Fruit fly (Drosophila melanogaster) Kc167 (cell line): ENCODE data around the gene CG43182.

Experiments used
- Sin3A ChIP-seq: fragments of >200 bp; optimal IDR thresholded peaks from 2 replicates; lab custom pipeline; 2018; ENCODE audit warnings: missing external identifiers
- h ChIP-seq: fragments of >200 bp; optimal IDR thresholded peaks from 3 replicates; lab custom pipeline; 2018; ENCODE audit warnings: missing external identifiers
- insv ChIP-seq: fragments of >200 bp; optimal IDR thresholded peaks from 3 replicates; lab custom pipeline; 2018; ENCODE audit warnings: missing external identifiers
- psq ChIP-seq: fragments of >200 bp; optimal IDR thresholded peaks from 2 replicates; lab custom pipeline; 2017; ENCODE audit warnings: missing external identifiers
- ttk ChIP-seq: sonication (Bioruptor generic); optimal IDR thresholded peaks from 2 replicates; lab custom pipeline; 2017; ENCODE audit warnings: missing external identifiers

DNA sequence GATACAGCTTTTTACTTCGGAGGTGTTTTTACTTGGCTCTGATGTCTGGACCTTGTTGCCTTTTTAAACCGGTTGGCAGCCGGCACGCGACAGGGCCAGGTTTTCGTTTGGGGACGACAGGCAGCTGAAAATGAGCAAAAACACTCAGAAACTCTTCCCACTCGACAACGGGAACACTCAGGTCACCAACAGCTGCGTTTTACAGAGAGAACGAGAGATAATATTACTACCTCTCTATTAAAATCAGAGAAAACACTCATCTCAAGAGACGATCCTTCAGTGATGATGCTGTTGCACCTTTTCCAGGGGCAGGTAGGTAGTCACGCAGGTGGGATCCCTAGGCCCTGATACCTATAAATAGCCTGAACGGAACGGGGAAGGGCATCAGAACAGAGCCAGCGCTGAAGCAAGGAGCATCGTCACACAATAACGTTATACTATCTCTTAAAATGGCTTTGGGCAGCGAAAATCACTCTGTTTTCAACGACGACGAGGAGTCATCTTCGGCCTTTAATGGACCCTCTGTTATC lies 16.8 kb downstream of the CG43182 start, which contains the start of gene ac:
- no peak for TF ChIP-seq psq (lab: Kevin White, UChicago)
- TF ChIP-seq ttk (lab: Kevin White, UChicago) = no peak
- no peak for TF ChIP-seq insv (lab: Kevin White, UChicago)
- TF ChIP-seq h (lab: Kevin White, UChicago) = no peak
- no peak for TF ChIP-seq Sin3A (lab: Kevin White, UChicago)
